Worm (Caenorhabditis elegans) whole organism, young adult: Measurements from ENCODE around the gene F55E10.1.

Experiments used
- B0035.1 ChIP-seq: sonication (generic microtip); optimal IDR thresholded peaks from 2 replicates; lab custom pipeline; 2016; ENCODE audit warnings: missing genetic modification characterization, mild to moderate bottlenecking, missing compliant biosample characterization, missing genotype, missing genetic modification reagents
- F39B2.1 ChIP-seq: fragments of 200-800 bp; sonication (Bioruptor generic); IDR thresholded peaks from 2 replicates; pipeline ENCODE4 v1.3.6; 2022; ENCODE audit warnings: missing genetic modification reagents, missing genetic modification characterization, missing compliant biosample characterization
- F57A8.1 ChIP-seq: fragments of 200-800 bp; sonication (Bioruptor generic); optimal IDR thresholded peaks from 2 replicates; lab custom pipeline; 2018; ENCODE audit warnings: mild to moderate bottlenecking, missing genetic modification characterization, moderate library complexity, missing compliant biosample characterization
- K11D2.4 ChIP-seq: fragments of 200-800 bp; sonication (Bioruptor generic); IDR thresholded peaks from 2 replicates; pipeline ENCODE4 v1.3.6; 2022; ENCODE audit warnings: missing genetic modification reagents, missing genetic modification characterization, missing compliant biosample characterization
- K12H6.12 ChIP-seq: fragments of 200-800 bp; sonication (Bioruptor generic); optimal IDR thresholded peaks from 2 replicates; lab custom pipeline; 2018; ENCODE audit warnings: mild to moderate bottlenecking, missing genetic modification characterization, missing compliant biosample characterization
- Y53G8AR.9 ChIP-seq: fragments of 200-800 bp; sonication (Bioruptor generic); conservative IDR thresholded peaks from 2 replicates; pipeline ENCODE4 v1.3.6; 2022; ENCODE audit warnings: missing genetic modification reagents, missing genetic modification characterization, missing compliant biosample characterization
- ama-1 ChIP-seq, 3 experiments: fragments of 150-350 bp in 1 of 3; sonication (generic microtip) in 2 of 3; optimal IDR thresholded peaks; 2 replicates each; lab custom pipeline; 2014 to 2018; ENCODE audit warnings: missing biosample characterization in 2 of 3, missing genetic modification characterization in 2 of 3, missing genetic modification reagents in 2 of 3
- aptf-2 ChIP-seq: fragments of 200-800 bp; sonication (Bioruptor generic); conservative IDR thresholded peaks from 2 replicates; pipeline ENCODE4 v1.3.6; 2022; ENCODE audit warnings: missing genetic modification reagents, missing genetic modification characterization, missing compliant biosample characterization
- bed-2 ChIP-seq: fragments of 200-800 bp; sonication (Bioruptor generic); IDR thresholded peaks from 2 replicates; pipeline ENCODE4 v1.3.6; 2022; ENCODE audit warnings: missing genetic modification reagents, missing genetic modification characterization, missing compliant biosample characterization
- ceh-27 ChIP-seq: fragments of 200-800 bp; sonication (Bioruptor generic); optimal IDR thresholded peaks from 2 replicates; lab custom pipeline; 2018; ENCODE audit warnings: mild to moderate bottlenecking, missing genetic modification characterization, moderate library complexity, missing compliant biosample characterization
- ceh-79 ChIP-seq: sonication (generic microtip); optimal IDR thresholded peaks from 2 replicates; lab custom pipeline; 2017; ENCODE audit warnings: mild to moderate bottlenecking, missing genetic modification characterization, missing compliant biosample characterization
- ceh-91 ChIP-seq: fragments of 200-800 bp; sonication (Bioruptor generic); IDR thresholded peaks from 2 replicates; pipeline ENCODE4 v1.3.6; 2022; ENCODE audit warnings: missing genetic modification reagents, missing genetic modification characterization, missing compliant biosample characterization
- chd-7 ChIP-seq: sonication (generic microtip); optimal IDR thresholded peaks from 2 replicates; lab custom pipeline; 2016; ENCODE audit warnings: mild to moderate bottlenecking, missing genetic modification characterization, moderate library complexity, missing compliant biosample characterization
- egl-18 ChIP-seq: fragments of 200-800 bp; sonication (Bioruptor generic); IDR thresholded peaks from 2 replicates; pipeline ENCODE4 v1.3.6; 2022; ENCODE audit warnings: missing genetic modification reagents, missing genetic modification characterization, missing compliant biosample characterization
- hmg-1.2 ChIP-seq: fragments of 200-800 bp; sonication (Bioruptor generic); IDR thresholded peaks from 2 replicates; pipeline ENCODE4 v1.3.6; 2022; ENCODE audit warnings: missing genetic modification reagents, missing genetic modification characterization, missing compliant biosample characterization
- let-526 ChIP-seq: fragments of 200-800 bp; sonication (Bioruptor generic); IDR thresholded peaks from 2 replicates; pipeline ENCODE4 v1.3.6; 2022; ENCODE audit warnings: missing genetic modification reagents, missing genetic modification characterization, missing compliant biosample characterization
- let-607 ChIP-seq, 2 experiments: fragments of 200-800 bp in 1 of 2; sonication (Bioruptor generic) in 1 of 2; sonication (generic microtip) in 1 of 2; optimal IDR thresholded peaks; 2 replicates each; lab custom pipeline; 2016 to 2018; ENCODE audit warnings: mild to moderate bottlenecking in 2 of 2, missing compliant biosample characterization in 2 of 2, missing genetic modification characterization in 2 of 2, moderate library complexity in 2 of 2, missing genotype in 1 of 2
- mes-4 ChIP-seq: sonication (generic microtip); optimal IDR thresholded peaks from 2 replicates; lab custom pipeline; 2016; ENCODE audit warnings: missing genotype, missing genetic modification characterization, missing compliant biosample characterization
- nfya-1 ChIP-seq: sonication (generic microtip); optimal IDR thresholded peaks from 2 replicates; lab custom pipeline; 2017; ENCODE audit warnings: antibody characterized with exemption, missing compliant biosample characterization, missing genetic modification characterization, borderline replicate concordance; ENCODE audit not compliant: insufficient read depth
- nfyb-1 ChIP-seq: fragments of 200-800 bp; sonication (Bioruptor generic); IDR thresholded peaks from 2 replicates; pipeline ENCODE4 v1.3.6; 2022; ENCODE audit warnings: missing genetic modification reagents, missing genetic modification characterization, missing compliant biosample characterization
- nhr-27 ChIP-seq: fragments of 200-800 bp; sonication (Bioruptor generic); optimal IDR thresholded peaks from 2 replicates; lab custom pipeline; 2018; ENCODE audit warnings: mild to moderate bottlenecking, missing genetic modification characterization, moderate library complexity, missing compliant biosample characterization
- nhr-80 ChIP-seq: sonication (generic microtip); optimal IDR thresholded peaks from 2 replicates; lab custom pipeline; 2016; ENCODE audit warnings: missing genetic modification characterization, missing compliant biosample characterization
- nhr-90 ChIP-seq: sonication (generic microtip); optimal IDR thresholded peaks from 2 replicates; lab custom pipeline; 2016; ENCODE audit warnings: missing genotype, mild to moderate bottlenecking, missing genetic modification characterization, missing compliant biosample characterization
- rcor-1 ChIP-seq: fragments of 200-800 bp; sonication (Bioruptor generic); IDR thresholded peaks from 2 replicates; pipeline ENCODE4 v1.3.6; 2022; ENCODE audit warnings: missing genetic modification reagents, missing genetic modification characterization, missing compliant biosample characterization
- rec-8 ChIP-seq, 2 experiments: sonication (generic microtip); optimal IDR thresholded peaks; 2 replicates each; lab custom pipeline; 2016; ENCODE audit warnings: mild to moderate bottlenecking in 2 of 2, missing genetic modification characterization in 2 of 2, missing genetic modification reagents in 2 of 2, missing genotype in 2 of 2, missing biosample characterization in 1 of 2, missing compliant biosample characterization in 1 of 2, moderate library complexity in 1 of 2
- sdz-38 ChIP-seq: sonication (generic microtip); optimal IDR thresholded peaks from 2 replicates; lab custom pipeline; 2016; ENCODE audit warnings: missing genotype, missing genetic modification characterization, missing compliant biosample characterization
- unc-62 ChIP-seq: fragments of 150-350 bp; optimal IDR thresholded peaks from 2 replicates; lab custom pipeline; 2014; ENCODE audit warnings: missing biosample characterization, missing genetic modification reagents, missing genetic modification characterization
- xnd-1 ChIP-seq: sonication (generic microtip); optimal IDR thresholded peaks from 2 replicates; lab custom pipeline; 2016; ENCODE audit warnings: missing genotype, missing genetic modification reagents, missing genetic modification characterization, missing compliant biosample characterization
- ztf-18 ChIP-seq: sonication (generic microtip); optimal IDR thresholded peaks from 2 replicates; lab custom pipeline; 2016; ENCODE audit warnings: missing genotype, mild to moderate bottlenecking, missing genetic modification characterization, missing compliant biosample characterization
- ztf-22 ChIP-seq: fragments of 200-800 bp; sonication (Bioruptor generic); optimal IDR thresholded peaks from 2 replicates; lab custom pipeline; 2018; ENCODE audit warnings: mild to moderate bottlenecking, missing genetic modification characterization, moderate library complexity, missing compliant biosample characterization
- ztf-25 ChIP-seq: fragments of 200-800 bp; sonication (Bioruptor generic); IDR thresholded peaks from 2 replicates; pipeline ENCODE4 v1.3.6; 2022; ENCODE audit warnings: missing genetic modification reagents, missing genetic modification characterization, missing compliant biosample characterization
- ztf-6 ChIP-seq: fragments of 200-800 bp; sonication (Bioruptor generic); IDR thresholded peaks from 2 replicates; pipeline ENCODE4 v1.3.6; 2022; ENCODE audit warnings: missing genetic modification reagents, missing genetic modification characterization, missing compliant biosample characterization

The F55E10.1 gene

DNA sequence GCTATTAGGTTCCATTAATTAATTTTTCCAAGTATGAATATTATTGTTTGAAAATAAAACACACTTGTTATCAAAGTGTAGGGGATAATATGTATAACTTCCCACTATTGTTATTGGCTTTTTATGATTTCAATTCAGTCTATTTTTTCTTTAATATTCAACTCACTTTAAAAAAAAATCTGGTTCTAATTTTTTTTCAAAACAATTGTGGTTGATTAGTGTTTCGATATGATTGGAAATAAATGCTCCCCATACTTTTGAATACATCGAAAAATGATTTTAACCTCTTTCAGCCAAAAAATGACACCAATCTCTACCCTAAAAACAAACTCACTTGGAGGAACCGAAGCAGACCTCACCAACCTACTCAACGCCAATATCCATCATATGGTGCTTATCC, 1.4 kb upstream of the F55E10.1 start, which contains the start of gene F55E10.2 (continued):
- TF ChIP-seq ceh-79 (no peak), ztf-25 (no peak)

DNA sequence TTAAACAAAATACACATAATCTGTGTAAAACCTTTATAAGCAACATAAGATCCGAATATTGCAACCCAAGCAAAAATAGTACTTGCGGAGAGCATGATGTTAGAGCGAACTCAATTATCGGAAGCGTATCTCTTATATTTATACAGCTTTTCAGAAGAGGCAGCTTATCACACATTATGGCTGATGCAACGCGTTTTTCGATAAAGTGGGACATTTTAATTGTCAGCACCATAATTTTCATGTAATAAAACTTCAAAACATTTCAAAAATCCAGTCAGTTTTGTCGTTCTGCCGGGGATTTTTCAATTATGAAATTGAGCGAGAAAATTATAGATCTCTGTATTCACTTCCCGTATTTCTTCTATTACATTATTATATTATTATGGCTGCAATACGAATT, 4.5 kb downstream of the F55E10.1 start, which contains the start of gene drd-5:
Gene drd-5 (minus strand): TSS at position 101 of the 400 bp plus-strand sequence.
- no peak for TF ChIP-seq ztf-6 (GFP tag; lab: Robert Waterston, UW)
- TF ChIP-seq chd-7 = no peak
- no peak for TF ChIP-seq ceh-27 (GFP tag; lab: Kevin White, UChicago)
- TF ChIP-seq ztf-22 = no peak
- no peak for TF ChIP-seq sdz-38 (tag; lab: Kevin White, UChicago)
- no peak for TF ChIP-seq mes-4 (tag; lab: Kevin White, UChicago)
- TF ChIP-seq nhr-27 (tag; lab: Kevin White, UChicago) = no peak
- TF ChIP-seq egl-18 (GFP tag; lab: Robert Waterston, UW) = no peak
- no peak for TF ChIP-seq hmg-1.2 (GFP tag; lab: Robert Waterston, UW)
- TF ChIP-seq ztf-18 = no peak
- no peak for TF ChIP-seq K12H6.12 (tag; lab: Kevin White, UChicago)
- TF ChIP-seq K11D2.4 (GFP tag; lab: Robert Waterston, UW) = no peak
- TF ChIP-seq rcor-1 (GFP tag; lab: Robert Waterston, UW) = no peak

DNA sequence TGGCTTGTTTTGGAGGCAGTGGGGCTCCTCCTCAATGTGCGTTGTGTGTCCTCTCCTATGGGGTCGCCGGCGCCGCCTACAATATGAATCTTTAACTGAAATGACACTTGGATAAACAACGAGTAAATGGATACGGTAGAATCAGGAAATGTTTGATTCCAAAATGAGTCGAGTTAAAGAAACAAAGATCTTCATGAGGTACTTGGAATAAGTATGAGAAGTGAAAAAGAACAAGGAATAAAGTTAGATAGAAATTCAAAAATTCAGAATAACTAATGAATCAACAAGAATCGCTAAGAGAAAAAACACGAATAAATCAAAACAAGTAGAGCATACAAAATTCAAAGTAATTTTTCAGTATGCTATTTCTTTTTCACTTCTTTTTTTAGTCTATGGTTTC, 9.2 kb downstream of the F55E10.1 start, which contains the start of gene npr-28:
Gene npr-28 (minus strand): TSS at position 101 of the 400 bp plus-strand sequence.
- no peak for TF ChIP-seq aptf-2 (GFP tag; lab: Robert Waterston, UW)
- TF ChIP-seq let-526 (GFP tag; lab: Robert Waterston, UW) = 0 out of 2 replicates have a peak, but pooled peaks have one; percentile 25
- TF ChIP-seq, all 124 proteins: peak for 1

DNA sequence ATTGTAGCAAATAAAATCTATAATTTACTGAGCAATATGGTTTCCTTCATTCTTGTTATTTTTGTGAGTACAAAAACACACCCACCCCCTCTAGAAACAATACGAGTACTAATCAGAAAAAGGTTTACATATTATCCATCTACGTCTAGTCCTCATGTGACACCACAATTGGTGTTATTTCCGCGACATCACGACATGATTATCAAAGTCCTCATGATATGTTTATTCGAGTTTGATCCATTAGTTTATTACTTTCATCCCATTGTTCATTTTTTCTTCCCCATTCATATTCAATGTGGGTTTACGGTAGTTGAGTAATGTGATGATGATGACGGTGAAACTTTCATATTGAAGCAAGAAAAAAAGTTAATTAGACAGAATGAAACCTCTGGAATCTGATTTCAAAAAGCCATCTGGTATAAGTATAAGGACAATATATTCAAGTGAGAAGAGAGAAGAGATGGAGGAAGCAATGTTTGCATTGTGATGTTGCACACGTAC, 12.6 kb downstream of the F55E10.1 start:
- TF ChIP-seq nfyb-1 (GFP tag; lab: Robert Waterston, UW) (no peak), F57A8.1 (no peak), Y53G8AR.9 (GFP tag; lab: Robert Waterston, UW) (no peak), unc-62 (GFP tag; lab: Kevin White, UChicago) (no peak), let-607 (tag; optimal IDR thresholded peaks at IDR 0.05; lab: Kevin White, UChicago) (no peak), K12H6.12 (tag; lab: Kevin White, UChicago) (no peak), bed-2 (GFP tag; lab: Robert Waterston, UW) (no peak), egl-18 (GFP tag; lab: Robert Waterston, UW) (no peak), xnd-1 (tag; lab: Kevin White, UChicago) (no peak), rec-8 (tag; optimal IDR thresholded peaks at IDR 0.05; lab: Kevin White, UChicago) (no peak), aptf-2 (GFP tag; lab: Robert Waterston, UW) (no peak), ama-1 (optimal IDR thresholded peaks at IDR 0.05; lab: Kevin White, UChicago) (no peak), ama-1 (GFP tag; optimal IDR thresholded peaks at IDR 0.05; lab: Kevin White, UChicago) (no peak), ceh-91 (GFP tag; lab: Robert Waterston, UW) (no peak), F39B2.1 (GFP tag; lab: Robert Waterston, UW) (no peak), nfya-1 (tag; lab: Kevin White, UChicago) (no peak), B0035.1 (tag; lab: Kevin White, UChicago) (no peak)

DNA sequence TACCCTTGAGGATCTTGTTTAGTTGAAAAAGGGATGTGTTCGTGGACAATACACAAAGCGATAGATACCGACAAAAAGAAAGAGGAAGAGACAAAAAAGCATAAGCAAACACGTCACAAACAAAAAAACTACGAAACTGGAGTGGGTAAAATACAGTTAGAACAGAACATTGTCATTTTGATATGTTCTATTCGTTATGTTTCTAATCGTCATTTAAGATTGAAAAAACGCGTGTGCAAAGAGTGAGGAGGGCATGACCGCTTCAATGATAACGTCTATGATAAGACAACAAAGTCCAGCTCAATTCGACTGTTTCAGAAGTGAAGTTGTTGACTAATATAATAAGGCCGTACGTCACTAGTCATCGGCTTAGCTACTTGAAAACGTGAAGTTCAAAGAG, 13.6 kb downstream of the F55E10.1 start:
- peak; percentile 94 for TF ChIP-seq nhr-80 (tag; lab: Kevin White, UChicago)
- peak; percentile 9 for TF ChIP-seq nhr-90
- TF ChIP-seq nhr-27 (tag; lab: Kevin White, UChicago) = no peak
